Fruit fly (Drosophila melanogaster) whole organism, prepupa: ENCODE data around the gene Ctl1.

Experiments used
- Blimp-1 ChIP-seq: fragments of 200-800 bp; sonication (Bioruptor generic); optimal IDR thresholded peaks from 3 replicates; lab custom pipeline; 2017; ENCODE audit warnings: missing biosample characterization, missing genetic modification characterization, mild to moderate bottlenecking, moderate library complexity, missing genetic modification reagents
- CG11902 ChIP-seq: fragments of 200-800 bp; sonication (Bioruptor generic); optimal IDR thresholded peaks from 3 replicates; lab custom pipeline; 2016; ENCODE audit warnings: missing biosample characterization, missing genetic modification characterization
- CG15336 ChIP-seq: fragments of 200-800 bp; sonication (Bioruptor generic); IDR thresholded peaks from 2 replicates; pipeline ENCODE4 v1.3.6; 2022; ENCODE audit warnings: missing biosample characterization, missing genetic modification characterization
- CG1621 ChIP-seq: fragments of 200-800 bp; sonication (Bioruptor generic); optimal IDR thresholded peaks from 3 replicates; lab custom pipeline; 2018; ENCODE audit warnings: missing biosample characterization, mild to moderate bottlenecking, missing genetic modification characterization
- CG3032 ChIP-seq: fragments of 200-800 bp; optimal IDR thresholded peaks from 2 replicates; lab custom pipeline; 2019; ENCODE audit warnings: missing biosample characterization, mild to moderate bottlenecking, missing genetic modification characterization, moderate library complexity
- CG32006 ChIP-seq: fragments of 200-800 bp; sonication (Bioruptor generic); optimal IDR thresholded peaks from 3 replicates; lab custom pipeline; 2017; ENCODE audit warnings: missing biosample characterization, mild to moderate bottlenecking, missing genetic modification characterization
- CG3919 ChIP-seq: fragments of 200-800 bp; sonication (Bioruptor generic); optimal IDR thresholded peaks from 3 replicates; lab custom pipeline; 2016; ENCODE audit warnings: missing biosample characterization, missing genetic modification characterization
- CG6163 ChIP-seq: fragments of 200-800 bp; sonication (Bioruptor generic); IDR thresholded peaks from 3 replicates; pipeline ENCODE4 v1.3.6; 2022; ENCODE audit warnings: missing biosample characterization, missing genetic modification characterization
- CG6808 ChIP-seq: fragments of 200-800 bp; sonication (Bioruptor generic); optimal IDR thresholded peaks from 3 replicates; lab custom pipeline; 2017; ENCODE audit warnings: missing biosample characterization, missing genetic modification characterization, mild to moderate bottlenecking, moderate library complexity, missing genetic modification reagents
- CG6854 ChIP-seq: fragments of 200-800 bp; sonication (Bioruptor generic); optimal IDR thresholded peaks from 2 replicates; lab custom pipeline; 2017; ENCODE audit warnings: missing biosample characterization, mild to moderate bottlenecking, missing genetic modification characterization
- CG8119 ChIP-seq: fragments of 200-800 bp; sonication (Bioruptor generic); IDR thresholded peaks from 3 replicates; pipeline ENCODE4 v1.3.6; 2022; ENCODE audit warnings: missing biosample characterization, missing genetic modification characterization
- Eip78C ChIP-seq: fragments of 200-800 bp; sonication (Bioruptor generic); peaks from one replicate; lab custom pipeline; 2016; ENCODE audit warnings: missing biosample characterization, missing genetic modification characterization
- Ets21C ChIP-seq: fragments of 200-800 bp; sonication (Bioruptor generic); optimal IDR thresholded peaks from 3 replicates; lab custom pipeline; 2016; ENCODE audit warnings: missing biosample characterization, missing genetic modification characterization
- Met ChIP-seq: fragments of 200-800 bp; sonication (Bioruptor generic); optimal IDR thresholded peaks from 3 replicates; lab custom pipeline; 2016; ENCODE audit warnings: missing biosample characterization, missing genetic modification characterization
- OdsH ChIP-seq: fragments of 200-800 bp; sonication (Bioruptor generic); optimal IDR thresholded peaks from 3 replicates; lab custom pipeline; 2016; ENCODE audit warnings: missing biosample characterization, missing genetic modification characterization
- Smox ChIP-seq: fragments of 200-800 bp; sonication (Bioruptor generic); optimal IDR thresholded peaks from 3 replicates; lab custom pipeline; 2016; ENCODE audit warnings: missing biosample characterization, missing genetic modification characterization
- Sox14 ChIP-seq: fragments of 200-800 bp; sonication (Bioruptor generic); optimal IDR thresholded peaks from 3 replicates; lab custom pipeline; 2016; ENCODE audit warnings: missing biosample characterization, missing genetic modification characterization
- achi ChIP-seq: fragments of 200-800 bp; sonication (Bioruptor generic); optimal IDR thresholded peaks from 3 replicates; lab custom pipeline; 2016; ENCODE audit warnings: missing biosample characterization, missing genetic modification characterization
- dac ChIP-seq: fragments of 200-800 bp; sonication (Bioruptor generic); optimal IDR thresholded peaks from 2 replicates; lab custom pipeline; 2017; ENCODE audit warnings: missing biosample characterization, mild to moderate bottlenecking, missing genetic modification characterization
- dsx ChIP-seq: fragments of 200-800 bp; optimal IDR thresholded peaks from 3 replicates; lab custom pipeline; 2019; ENCODE audit warnings: missing biosample characterization, mild to moderate bottlenecking, missing genetic modification characterization, moderate library complexity; ENCODE audit not compliant: poor library complexity, severe bottlenecking
- eg ChIP-seq: fragments of 200-800 bp; sonication (Bioruptor generic); IDR thresholded peaks from 3 replicates; pipeline ENCODE4 v1.3.6; 2022; ENCODE audit warnings: missing biosample characterization, missing genetic modification characterization
- esn ChIP-seq: fragments of 200-800 bp; sonication (Bioruptor generic); optimal IDR thresholded peaks from 2 replicates; lab custom pipeline; 2016; ENCODE audit warnings: missing biosample characterization, mild to moderate bottlenecking, missing genetic modification characterization, moderate library complexity
- fd59A ChIP-seq: fragments of 200-800 bp; sonication (Bioruptor generic); optimal IDR thresholded peaks from 2 replicates; lab custom pipeline; 2017; ENCODE audit warnings: missing biosample characterization, mild to moderate bottlenecking, missing genetic modification characterization, missing genetic modification reagents
- fd85E ChIP-seq: fragments of 200-800 bp; sonication (Bioruptor generic); optimal IDR thresholded peaks from 3 replicates; lab custom pipeline; 2016; ENCODE audit warnings: missing biosample characterization, missing genetic modification characterization
- fkh ChIP-seq: fragments of 200-800 bp; sonication (Bioruptor generic); optimal IDR thresholded peaks from 3 replicates; lab custom pipeline; 2017; ENCODE audit warnings: missing biosample characterization, mild to moderate bottlenecking, missing genetic modification characterization, moderate library complexity
- net ChIP-seq: fragments of 200-800 bp; sonication (Bioruptor generic); optimal IDR thresholded peaks from 3 replicates; lab custom pipeline; 2016; ENCODE audit warnings: missing biosample characterization, missing genetic modification characterization
- pdm3 ChIP-seq: fragments of 200-800 bp; sonication (Bioruptor generic); optimal IDR thresholded peaks from 3 replicates; lab custom pipeline; 2016; ENCODE audit warnings: missing biosample characterization, missing genetic modification characterization
- spab ChIP-seq: fragments of 200-800 bp; sonication (Bioruptor generic); optimal IDR thresholded peaks from 2 replicates; lab custom pipeline; 2017; ENCODE audit warnings: missing biosample characterization, mild to moderate bottlenecking, missing genetic modification characterization, missing genetic modification reagents
- svp ChIP-seq: fragments of 200-800 bp; sonication (Bioruptor generic); peaks from one replicate; lab custom pipeline; 2016; ENCODE audit warnings: missing biosample characterization, missing genetic modification characterization

Gene Ctl1

DNA sequence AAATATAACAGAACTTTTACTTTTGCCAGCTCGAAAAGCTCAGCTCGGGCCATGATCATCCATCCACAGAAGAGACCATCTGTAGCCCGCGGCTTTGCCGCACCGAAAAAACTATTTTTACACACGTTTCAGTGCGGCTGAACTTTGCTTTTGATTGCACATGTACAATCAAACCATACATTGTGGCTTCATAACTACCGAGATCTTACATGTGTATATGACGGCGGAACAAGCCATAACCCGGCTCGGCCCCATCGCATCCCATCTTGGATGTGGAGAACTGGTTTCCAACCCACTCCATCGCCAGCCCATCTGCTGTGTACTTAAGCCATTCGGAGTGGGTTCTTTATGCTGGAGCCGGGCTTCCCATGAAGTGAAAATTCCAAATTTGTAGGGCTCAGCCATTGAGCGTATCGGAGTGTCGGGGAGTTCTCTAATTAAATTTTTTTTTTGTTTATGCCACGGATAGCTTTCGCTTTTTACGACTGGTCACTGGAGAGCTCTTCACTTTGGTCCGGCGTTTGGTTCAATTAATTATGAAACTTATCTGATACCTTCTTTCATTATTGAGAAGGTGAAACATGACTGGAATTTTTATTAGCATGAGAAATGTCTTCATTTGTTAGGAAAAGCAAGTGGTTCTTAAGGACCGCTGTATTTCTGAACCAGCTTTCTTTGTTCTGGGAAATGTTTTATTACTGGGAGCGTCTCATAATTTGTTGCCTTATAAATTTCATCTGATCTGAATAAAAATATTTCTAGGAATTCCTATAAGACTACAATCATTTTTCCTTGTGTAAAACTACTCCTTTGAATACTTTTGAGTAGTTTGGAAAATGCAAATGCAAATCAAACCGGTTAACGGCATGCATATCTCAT lies 6.6 kb upstream of the Ctl1 start (continued):
- TF ChIP-seq CG3919, result peak; percentile 46
- no peak for TF ChIP-seq Blimp-1
- TF ChIP-seq pdm3, result no peak
- peak; percentile 72 for TF ChIP-seq CG32006 (GFP tag; lab: Kevin White, UChicago)
- TF ChIP-seq spab (GFP tag; lab: Kevin White, UChicago), result peak; percentile 13
- TF ChIP-seq net, result no peak
- TF ChIP-seq fkh (GFP tag; lab: Kevin White, UChicago), result no peak
- TF ChIP-seq fd85E (GFP tag; lab: Kevin White, UChicago), result no peak
- no peak for TF ChIP-seq Met
- TF ChIP-seq, all 60 proteins: peak for 14

DNA sequence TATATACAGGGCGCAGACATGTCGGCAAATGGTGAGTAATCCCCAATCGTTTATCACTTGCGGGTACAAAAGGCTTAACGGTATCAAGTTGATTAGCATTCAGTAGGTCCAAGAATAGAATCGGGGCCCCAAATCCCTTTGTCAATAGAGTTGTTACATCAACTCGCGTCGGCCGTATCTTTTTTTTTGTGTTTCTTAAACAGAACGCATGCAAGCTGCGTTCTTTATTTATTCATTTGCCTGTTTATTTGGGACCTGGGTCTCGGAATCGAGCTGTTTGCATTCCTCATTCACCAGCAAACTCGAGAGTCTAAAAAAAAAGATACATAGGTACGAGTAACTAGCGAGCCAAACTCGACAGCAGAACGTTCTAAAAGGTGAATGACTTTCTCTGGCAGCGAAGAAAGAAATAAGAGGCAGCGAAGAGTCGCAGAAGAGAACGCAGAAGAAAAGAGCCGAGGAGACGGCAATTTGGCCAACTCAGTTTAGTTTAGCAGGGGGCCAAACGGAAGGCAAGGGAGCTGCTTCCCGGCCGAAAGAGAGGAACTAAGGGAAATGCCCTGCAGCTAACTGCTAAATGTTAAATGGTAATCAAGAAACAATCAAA lies 5.5 kb upstream of the Ctl1 start:
- peak; percentile 81 for TF ChIP-seq fkh (GFP tag; lab: Kevin White, UChicago)
- TF ChIP-seq CG11902, result no peak
- TF ChIP-seq, all 60 proteins: peak for 1

DNA sequence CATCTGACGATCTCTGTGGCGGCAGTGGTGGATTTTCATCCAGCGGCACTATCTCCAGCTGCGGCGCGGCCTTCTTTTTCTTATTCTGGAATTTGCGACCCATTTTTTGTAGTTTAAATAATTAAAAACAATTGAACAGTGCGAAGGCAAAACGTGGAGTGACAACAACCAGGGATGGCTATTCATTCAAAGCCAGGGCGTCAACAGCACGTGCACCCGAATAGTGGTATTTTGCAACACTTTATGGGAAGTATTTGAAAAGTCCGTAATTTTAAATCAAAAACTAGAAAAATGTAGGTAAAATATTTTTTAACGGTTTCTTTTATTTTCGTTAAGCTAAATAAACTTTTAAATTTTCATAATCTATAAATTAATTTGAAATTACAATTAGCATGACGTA lies 4.9 kb downstream of the Ctl1 start, which contains the start of gene CG11583:
Gene CG11583 (minus strand): TSS at position 191 of the 400 bp plus-strand sequence.
- TF ChIP-seq Ets21C (GFP tag; lab: Kevin White, UChicago) (no peak), esn (peak; percentile 49), CG1621 (peak; percentile 82)

DNA sequence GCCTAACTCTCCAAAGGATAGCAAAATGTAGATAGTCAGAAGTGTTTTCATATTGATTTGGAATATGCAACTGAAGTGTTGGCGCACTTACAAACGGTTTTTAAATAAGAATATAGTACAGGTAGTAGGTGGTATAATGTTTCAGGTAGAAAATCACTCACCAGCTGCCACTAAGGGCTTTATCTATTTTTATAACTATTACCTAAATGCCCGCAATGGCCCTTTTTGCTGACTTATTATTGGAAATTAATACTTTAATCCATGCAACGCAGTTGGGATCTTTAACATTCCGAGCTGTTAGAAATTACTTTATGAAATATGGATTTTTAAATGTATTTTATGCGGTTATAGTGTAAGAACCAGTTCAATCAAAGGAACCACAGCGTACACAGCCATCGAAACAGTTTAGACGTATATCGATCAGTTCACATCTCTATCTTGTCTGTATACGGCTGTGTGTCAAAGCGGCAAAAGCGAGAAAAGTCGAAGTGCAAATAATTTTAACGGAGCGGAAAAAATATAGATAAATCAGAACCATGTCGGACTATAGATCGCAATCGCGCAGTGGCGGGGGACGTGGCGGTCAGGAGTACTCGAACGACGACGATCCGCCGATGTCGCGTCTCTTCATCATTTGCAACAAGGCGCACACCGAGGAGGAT lies 5.8 kb downstream of the Ctl1 start, which contains the start of the genes srw and CG1316:
Gene srw (minus strand): TSS at position 51 of the 662 bp plus-strand sequence.
Gene CG1316 (plus strand): TSS at position 424 of the 662 bp plus-strand sequence.
- TF ChIP-seq Sox14 (GFP tag; lab: Kevin White, UChicago) (peak; percentile 6), esn (peak; percentile 12), OdsH (no peak), Smox (GFP tag; lab: Kevin White, UChicago) (no peak), CG1621 (peak; percentile 53), CG6808 (GFP tag; lab: Kevin White, UChicago) (no peak), achi (no peak), Eip78C (no peak), svp (GFP tag; lab: Kevin White, UChicago) (no peak)

DNA sequence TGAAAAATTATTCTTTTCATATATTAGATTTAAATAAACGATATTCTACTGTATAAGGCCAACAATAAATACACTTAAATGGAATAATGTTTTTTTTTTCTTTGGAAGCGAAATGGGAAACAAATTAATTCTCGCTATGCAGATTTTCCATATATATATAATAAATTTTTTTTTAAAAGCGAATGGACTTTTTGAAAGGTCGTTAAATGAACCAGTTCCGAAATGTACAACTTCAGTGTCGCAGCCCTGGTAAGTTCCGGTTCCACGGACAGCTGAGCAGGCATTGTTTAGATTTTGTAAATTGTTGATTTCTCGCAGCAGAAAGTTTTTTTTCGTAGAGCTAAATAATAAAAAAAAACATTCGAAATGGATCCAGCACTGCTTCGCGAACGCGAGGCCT lies 9.0 kb downstream of the Ctl1 start, which contains the start of gene TfIIEbeta:
Gene TfIIEbeta (plus strand): TSS at position 255 of the 400 bp plus-strand sequence.
- TF ChIP-seq CG6163 (GFP tag; lab: Robert Waterston, UW), result 0 out of 3 replicates have a peak, but pooled peaks have one; percentile 33
- peak; percentile 10 for TF ChIP-seq CG3032 (tag; lab: Kevin White, UChicago)
- TF ChIP-seq svp (GFP tag; lab: Kevin White, UChicago), result peak; percentile 72
- TF ChIP-seq CG15336 (GFP tag; lab: Robert Waterston, UW), result peak; percentile 53; the same call in 1 of the 2 replicates
- TF ChIP-seq Sox14 (GFP tag; lab: Kevin White, UChicago), result peak; percentile 37
- TF ChIP-seq fd59A (GFP tag; lab: Kevin White, UChicago), result no peak
- TF ChIP-seq CG6808 (GFP tag; lab: Kevin White, UChicago), result no peak
- TF ChIP-seq CG6854 (GFP tag; lab: Kevin White, UChicago), result peak; percentile 17
- TF ChIP-seq dac (GFP tag; lab: Kevin White, UChicago), result no peak
- TF ChIP-seq esn, result peak; percentile 18
- TF ChIP-seq fkh (GFP tag; lab: Kevin White, UChicago), result peak; percentile 38
- TF ChIP-seq eg (GFP tag; lab: Robert Waterston, UW), result peak; percentile 64; the same call in 2 of the 3 replicates
- TF ChIP-seq OdsH, result no peak
- peak; percentile 80 for TF ChIP-seq Eip78C
- TF ChIP-seq CG8119 (GFP tag; lab: Robert Waterston, UW), result peak; percentile 46; the same call in 1 of the 3 replicates
- no peak for TF ChIP-seq fd85E (GFP tag; lab: Kevin White, UChicago)
- TF ChIP-seq CG3919, result peak; percentile 9
- TF ChIP-seq dsx (GFP tag; lab: Kevin White, UChicago), result peak; percentile 45
